Worm (Caenorhabditis elegans): Measurements from ENCODE around the gene E02A10.4.

Gene E02A10.4

ce11 chrV:12599110-12599509, 31.4 kb upstream of the E02A10.4 start, which contains the start of the genes C14C10.10 and ril-2 (continued):
- peak; percentile 47 for TF ChIP-seq nhr-71 (tag; optimal IDR thresholded peaks at IDR 0.05)
- TF ChIP-seq ces-1 (GFP tag; optimal IDR thresholded peaks at IDR 0.05) = no peak
- TF ChIP-seq snu-23 (GFP tag; optimal IDR thresholded peaks at IDR 0.05) = peak; percentile 43
- TF ChIP-seq unc-98 (GFP tag; IDR thresholded peaks at IDR 0.05) = no peak
- peak; percentile 15 for TF ChIP-seq swsn-7 (tag; optimal IDR thresholded peaks at IDR 0.05)
- TF ChIP-seq lin-35 (GFP tag; optimal IDR thresholded peaks at IDR 0.05) = peak in 1 of 2 experiments; percentile 34
- TF ChIP-seq lin-13 (GFP tag; optimal IDR thresholded peaks at IDR 0.05) = no peak
- no peak for TF ChIP-seq nhr-237 (tag; optimal IDR thresholded peaks at IDR 0.05)
- no peak for TF ChIP-seq dsc-1 (tag; optimal IDR thresholded peaks at IDR 0.05)
- no peak for TF ChIP-seq nhr-20 (tag; optimal IDR thresholded peaks at IDR 0.05)
- TF ChIP-seq unc-130 (tag; optimal IDR thresholded peaks at IDR 0.05) = no peak
- TF ChIP-seq F16B12.6 (tag; optimal IDR thresholded peaks at IDR 0.05) = peak; percentile 84
- no peak for TF ChIP-seq blmp-1 (tag; optimal IDR thresholded peaks at IDR 0.05)
- TF ChIP-seq vab-15 (tag; optimal IDR thresholded peaks at IDR 0.05) = no peak
- peak; percentile 28 for TF ChIP-seq rnt-1 (tag; optimal IDR thresholded peaks at IDR 0.05)
- peak in 2 of 3 experiments; percentile 43 to 45 for TF ChIP-seq dpl-1 (GFP tag; optimal IDR thresholded peaks at IDR 0.05)

DNA sequence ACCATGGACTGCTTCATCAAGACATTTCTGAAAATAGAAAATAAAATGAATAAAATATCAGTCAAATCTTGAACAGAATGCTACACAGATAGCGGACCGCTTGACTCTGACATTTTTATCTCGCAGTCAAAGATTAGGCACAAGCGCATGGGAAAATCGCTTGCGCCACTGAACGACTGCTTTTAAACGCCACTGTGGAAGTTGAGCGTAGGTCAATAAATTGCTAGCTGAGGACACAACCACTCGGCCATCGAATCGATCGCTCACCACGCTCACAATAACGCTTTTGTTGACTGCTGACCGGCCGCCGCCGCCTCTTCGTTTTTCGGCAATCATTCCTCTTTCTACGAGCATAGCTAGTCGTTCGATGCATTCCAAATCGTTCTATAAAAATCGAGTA, 29.0 kb upstream of the E02A10.4 start:
- TF ChIP-seq sup-37 (GFP tag; optimal IDR thresholded peaks at IDR 0.05) (no peak), alr-1 (tag; optimal IDR thresholded peaks at IDR 0.05; ENCODE audit: borderline replicate concordance) (no peak), ets-5 (GFP tag; IDR thresholded peaks at IDR 0.05) (no peak), unc-130 (tag; optimal IDR thresholded peaks at IDR 0.05) (peak; percentile 73), tbx-2 (tag; optimal IDR thresholded peaks at IDR 0.05) (peak; percentile 24), nhr-19 (GFP tag; conservative IDR thresholded peaks at IDR 0.05) (peak; percentile 65), hpl-2 (GFP tag; optimal IDR thresholded peaks at IDR 0.05) (no peak), sox-4 (tag; optimal IDR thresholded peaks at IDR 0.05) (no peak), hlh-4 (tag; optimal IDR thresholded peaks at IDR 0.05) (no peak), aly-2 (tag; optimal IDR thresholded peaks at IDR 0.05) (no peak), egl-27 (tag; optimal IDR thresholded peaks at IDR 0.05) (no peak), hlh-17 (GFP tag; optimal IDR thresholded peaks at IDR 0.05; ENCODE audit: borderline replicate concordance) (no peak), mab-9 (GFP tag; IDR thresholded peaks at IDR 0.05) (no peak), nhr-90 (tag; optimal IDR thresholded peaks at IDR 0.05; ENCODE audit: poor library complexity) (peak; percentile 72), egl-13 (tag; optimal IDR thresholded peaks at IDR 0.05) (no peak), swsn-7 (tag; optimal IDR thresholded peaks at IDR 0.05) (peak; percentile 58), isw-1 (GFP tag; IDR thresholded peaks at IDR 0.05) (no peak), nhr-85 (tag) (peak; percentile 76), fkh-10 (GFP tag; optimal IDR thresholded peaks at IDR 0.05) (no peak), pag-3 (tag; optimal IDR thresholded peaks at IDR 0.05; ENCODE audit: borderline replicate concordance, insufficient read depth) (no peak), pqm-1 (tag; optimal IDR thresholded peaks at IDR 0.05) (no peak), tlp-1 (tag; optimal IDR thresholded peaks at IDR 0.05) (no peak), ceh-90 (tag; optimal IDR thresholded peaks at IDR 0.05) (no peak), blmp-1 (tag; optimal IDR thresholded peaks at IDR 0.05) (no peak), ces-1 (GFP tag; optimal IDR thresholded peaks at IDR 0.05) (no peak), rnt-1 (tag; optimal IDR thresholded peaks at IDR 0.05) (peak; percentile 68), ztf-4 (tag; optimal IDR thresholded peaks at IDR 0.05) (no peak), sptf-1 (tag; optimal IDR thresholded peaks at IDR 0.05) (no peak), nhr-11 (tag; optimal IDR thresholded peaks at IDR 0.05) (no peak), nhr-12 (tag; optimal IDR thresholded peaks at IDR 0.05) (no peak), elt-3 (tag; optimal IDR thresholded peaks at IDR 0.05) (peak in 2 of 6 experiments; percentile 2 to 8), lin-39 (tag; optimal IDR thresholded peaks at IDR 0.05) (no peak), ceh-82 (tag; optimal IDR thresholded peaks at IDR 0.05) (peak; percentile 26 to 51 (median 34)), C16A3.4 (tag; optimal IDR thresholded peaks at IDR 0.05) (peak; percentile 66), lin-13 (GFP tag; optimal IDR thresholded peaks at IDR 0.05) (no peak), C04F5.9 (tag; optimal IDR thresholded peaks at IDR 0.05) (no peak), F16B12.6 (tag; optimal IDR thresholded peaks at IDR 0.05) (peak; percentile 21), nhr-237 (tag; optimal IDR thresholded peaks at IDR 0.05) (no peak), nhr-28 (tag; optimal IDR thresholded peaks at IDR 0.05) (no peak), elt-2 (tag; optimal IDR thresholded peaks at IDR 0.05) (peak; percentile 6), mdl-1 (tag; optimal IDR thresholded peaks at IDR 0.05) (no peak), fos-1 (tag; optimal IDR thresholded peaks at IDR 0.05) (no peak), dpl-1 (GFP tag; optimal IDR thresholded peaks at IDR 0.05) (peak in 2 of 3 experiments; percentile 33 to 34), unc-98 (GFP tag; IDR thresholded peaks at IDR 0.05) (no peak)

Measured in whole organism, L1 larva.